Worm (Caenorhabditis elegans): ENCODE results near the gene C14B9.8.

DNA sequence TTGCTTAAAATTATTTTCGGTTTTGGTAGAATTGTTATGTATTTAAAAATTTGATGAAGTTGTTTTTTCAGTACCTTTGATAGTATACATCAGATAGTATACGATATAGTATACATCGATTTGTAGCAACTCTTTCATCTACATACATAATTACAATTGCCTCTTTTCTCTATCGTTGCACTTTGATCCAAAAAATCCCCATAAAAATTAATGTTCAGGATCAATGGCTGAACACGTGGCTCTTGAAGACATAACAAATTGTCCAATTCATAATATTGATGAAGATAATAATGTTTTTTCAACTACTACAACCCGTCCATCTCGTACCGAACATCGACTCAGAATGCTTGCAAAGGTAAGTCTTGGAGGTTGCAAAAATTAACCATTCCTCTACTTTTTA lies 4.3 kb upstream of the C14B9.8 start, which contains the start of gene D2007.2:
- TF ChIP-seq nhr-12 (tag; optimal IDR thresholded peaks at IDR 0.05) (no peak), aly-2 (tag; optimal IDR thresholded peaks at IDR 0.05) (no peak), elt-2 (tag; optimal IDR thresholded peaks at IDR 0.05) (no peak), ceh-82 (tag; optimal IDR thresholded peaks at IDR 0.05) (no peak), unc-62 (GFP tag; optimal IDR thresholded peaks at IDR 0.05) (no peak), ceh-28 (tag; optimal IDR thresholded peaks at IDR 0.05) (no peak), skn-1 (tag; optimal IDR thresholded peaks at IDR 0.05) (no peak), nfya-1 (tag; optimal IDR thresholded peaks at IDR 0.05; ENCODE audit: insufficient read depth) (no peak), ceh-16 (tag; optimal IDR thresholded peaks at IDR 0.05) (no peak), lin-15B (tag; optimal IDR thresholded peaks at IDR 0.05) (no peak), lin-39 (tag; optimal IDR thresholded peaks at IDR 0.05) (no peak), mdl-1 (tag; optimal IDR thresholded peaks at IDR 0.05) (no peak), nhr-28 (tag; optimal IDR thresholded peaks at IDR 0.05) (no peak), ztf-11 (tag; optimal IDR thresholded peaks at IDR 0.05) (no peak)

Measured in whole organism, L3 larva.